Worm (Caenorhabditis elegans): ENCODE measurements around the gene heri-1.

Gene heri-1

ce11 chrII:6113187-6113586, at the start of gene heri-1:
Gene heri-1, minus strand, starts transcription at chrII:6113194.
- no peak for TF ChIP-seq F13C5.2 (tag; optimal IDR thresholded peaks at IDR 0.05)
- TF ChIP-seq pes-1 (GFP tag; IDR thresholded peaks at IDR 0.05), result no peak
- TF ChIP-seq ets-7 (tag; optimal IDR thresholded peaks at IDR 0.05), result no peak
- no peak for TF ChIP-seq ceh-36 (tag; optimal IDR thresholded peaks at IDR 0.05)
- TF ChIP-seq hmg-4 (GFP tag; optimal IDR thresholded peaks at IDR 0.05), result no peak
- TF ChIP-seq tbx-37 (GFP tag; conservative IDR thresholded peaks at IDR 0.05), result no peak
- no peak for TF ChIP-seq sea-1 (GFP tag; conservative IDR thresholded peaks at IDR 0.05)

ce11 chrII:6160994-6161393, 48.0 kb upstream of the heri-1 start, which contains the start of gene exp-1:
Gene exp-1, minus strand, starts transcription at chrII:6161094.
- TF ChIP-seq hmg-4 (GFP tag; optimal IDR thresholded peaks at IDR 0.05), result no peak

ce11 chrII:6158111-6158510, 45.1 kb upstream of the heri-1 start:
- TF ChIP-seq tra-4 (tag; optimal IDR thresholded peaks at IDR 0.05) (no peak), tbx-11 (GFP tag; IDR thresholded peaks at IDR 0.05) (no peak), hmg-4 (GFP tag; optimal IDR thresholded peaks at IDR 0.05) (no peak), ets-7 (tag; optimal IDR thresholded peaks at IDR 0.05) (no peak), tbx-37 (GFP tag; conservative IDR thresholded peaks at IDR 0.05) (no peak), ama-1 (optimal IDR thresholded peaks at IDR 0.05) (no peak), ceh-36 (tag; optimal IDR thresholded peaks at IDR 0.05) (no peak), B0310.2 (tag; optimal IDR thresholded peaks at IDR 0.05) (no peak), ceh-13 (GFP tag; optimal IDR thresholded peaks at IDR 0.05) (no peak), hmbx-1 (tag; optimal IDR thresholded peaks at IDR 0.05) (no peak), F13C5.2 (tag; optimal IDR thresholded peaks at IDR 0.05) (no peak), hnd-1 (tag; optimal IDR thresholded peaks at IDR 0.05) (no peak), scrt-1 (GFP tag; IDR thresholded peaks at IDR 0.05) (no peak), pes-1 (GFP tag; IDR thresholded peaks at IDR 0.05) (no peak), aly-1 (tag; optimal IDR thresholded peaks at IDR 0.05) (no peak), flt-1 (GFP tag; IDR thresholded peaks at IDR 0.05) (no peak), sea-1 (GFP tag; conservative IDR thresholded peaks at IDR 0.05) (no peak)

- TF ChIP-seq hmbx-1 (tag; optimal IDR thresholded peaks at IDR 0.05), result no peak
- TF ChIP-seq tbx-37 (GFP tag; conservative IDR thresholded peaks at IDR 0.05), result no peak
- TF ChIP-seq tbx-11 (GFP tag; IDR thresholded peaks at IDR 0.05), result no peak
- TF ChIP-seq hnd-1 (tag; optimal IDR thresholded peaks at IDR 0.05), result no peak
- TF ChIP-seq ets-7 (tag; optimal IDR thresholded peaks at IDR 0.05), result no peak
- no peak for TF ChIP-seq ama-1 (optimal IDR thresholded peaks at IDR 0.05)
- TF ChIP-seq tra-4 (tag; optimal IDR thresholded peaks at IDR 0.05), result no peak
- no peak for TF ChIP-seq flt-1 (GFP tag; IDR thresholded peaks at IDR 0.05)
- TF ChIP-seq aly-1 (tag; optimal IDR thresholded peaks at IDR 0.05), result no peak
- no peak for TF ChIP-seq ceh-36 (tag; optimal IDR thresholded peaks at IDR 0.05)
- TF ChIP-seq ceh-13 (GFP tag; optimal IDR thresholded peaks at IDR 0.05), result no peak
- no peak for TF ChIP-seq pes-1 (GFP tag; IDR thresholded peaks at IDR 0.05)
- TF ChIP-seq F13C5.2 (tag; optimal IDR thresholded peaks at IDR 0.05), result no peak
- no peak for TF ChIP-seq scrt-1 (GFP tag; IDR thresholded peaks at IDR 0.05)
- no peak for TF ChIP-seq hmg-4 (GFP tag; optimal IDR thresholded peaks at IDR 0.05)
- no peak for TF ChIP-seq B0310.2 (tag; optimal IDR thresholded peaks at IDR 0.05)
- no peak for TF ChIP-seq sea-1 (GFP tag; conservative IDR thresholded peaks at IDR 0.05)
Observed at ce11 chrII:6149434-6149833, 36.4 kb upstream of the heri-1 start.

ce11 chrII:6148369-6148768, 35.4 kb upstream of the heri-1 start:
- TF ChIP-seq sea-1 (GFP tag; conservative IDR thresholded peaks at IDR 0.05), result no peak
- TF ChIP-seq hmg-4 (GFP tag; optimal IDR thresholded peaks at IDR 0.05), result no peak
- no peak for TF ChIP-seq aly-1 (tag; optimal IDR thresholded peaks at IDR 0.05)
- no peak for TF ChIP-seq F13C5.2 (tag; optimal IDR thresholded peaks at IDR 0.05)
- no peak for TF ChIP-seq ceh-36 (tag; optimal IDR thresholded peaks at IDR 0.05)
- no peak for TF ChIP-seq hnd-1 (tag; optimal IDR thresholded peaks at IDR 0.05)
- TF ChIP-seq tbx-11 (GFP tag; IDR thresholded peaks at IDR 0.05), result no peak

ce11 chrII:6147131-6147530, 34.1 kb upstream of the heri-1 start:
- TF ChIP-seq F13C5.2 (tag; optimal IDR thresholded peaks at IDR 0.05) (no peak), ceh-13 (GFP tag; optimal IDR thresholded peaks at IDR 0.05) (no peak), sea-1 (GFP tag; conservative IDR thresholded peaks at IDR 0.05) (no peak), tbx-11 (GFP tag; IDR thresholded peaks at IDR 0.05) (no peak), ets-7 (tag; optimal IDR thresholded peaks at IDR 0.05) (no peak), ama-1 (optimal IDR thresholded peaks at IDR 0.05) (no peak), tra-4 (tag; optimal IDR thresholded peaks at IDR 0.05) (no peak), hmbx-1 (tag; optimal IDR thresholded peaks at IDR 0.05) (no peak), flt-1 (GFP tag; IDR thresholded peaks at IDR 0.05) (no peak), B0310.2 (tag; optimal IDR thresholded peaks at IDR 0.05) (no peak), pes-1 (GFP tag; IDR thresholded peaks at IDR 0.05) (no peak), hnd-1 (tag; optimal IDR thresholded peaks at IDR 0.05) (no peak), ceh-36 (tag; optimal IDR thresholded peaks at IDR 0.05) (no peak), aly-1 (tag; optimal IDR thresholded peaks at IDR 0.05) (no peak), scrt-1 (GFP tag; IDR thresholded peaks at IDR 0.05) (no peak), tbx-37 (GFP tag; conservative IDR thresholded peaks at IDR 0.05) (no peak), hmg-4 (GFP tag; optimal IDR thresholded peaks at IDR 0.05) (no peak)

ce11 chrII:6142539-6142938, 29.5 kb upstream of the heri-1 start:
- TF ChIP-seq hnd-1 (tag; optimal IDR thresholded peaks at IDR 0.05) (no peak), ama-1 (optimal IDR thresholded peaks at IDR 0.05) (no peak), ceh-36 (tag; optimal IDR thresholded peaks at IDR 0.05) (no peak), tbx-37 (GFP tag; conservative IDR thresholded peaks at IDR 0.05) (no peak)

- TF ChIP-seq hmg-4 (GFP tag; optimal IDR thresholded peaks at IDR 0.05), result no peak
- TF ChIP-seq hnd-1 (tag; optimal IDR thresholded peaks at IDR 0.05), result no peak
Observed at ce11 chrII:6139484-6139883, 26.5 kb upstream of the heri-1 start.

Data from whole organism, early embryonic.